Fruit fly (Drosophila melanogaster): Measurements from ENCODE around the gene CG5068.
A peak's percentile ranks its signal among the peaks of the same experiment; 100 is the strongest.

dm6 chr3L:9033537-9033936 is 47.0 kb downstream of the CG5068 start:
- peak; percentile 51 for TF ChIP-seq h (GFP tag; optimal IDR thresholded peaks at IDR 0.05)
- TF ChIP-seq psq (GFP tag; optimal IDR thresholded peaks at IDR 0.05) = peak; percentile 20
- TF ChIP-seq Myc (optimal IDR thresholded peaks at IDR 0.05) = no peak
- TF ChIP-seq Dif (GFP tag; optimal IDR thresholded peaks at IDR 0.05; ENCODE audit: partially characterized antibody) = no peak
- TF ChIP-seq tai (GFP tag; optimal IDR thresholded peaks at IDR 0.05) = no peak
- peak; percentile 45 for TF ChIP-seq rgr (GFP tag; optimal IDR thresholded peaks at IDR 0.05)
- no peak for TF ChIP-seq Abd-B (GFP tag; optimal IDR thresholded peaks at IDR 0.05)
- TF ChIP-seq usp (GFP tag; optimal IDR thresholded peaks at IDR 0.05) = no peak
- TF ChIP-seq sv (GFP tag; optimal IDR thresholded peaks at IDR 0.05) = no peak
